Worm (Caenorhabditis elegans) whole organism, early embryonic: ENCODE data around the gene F31F7.1.
A peak's percentile ranks its signal among the peaks of the same experiment; 100 is the strongest.

Experiments used
- B0310.2 ChIP-seq: sonication (generic microtip); optimal IDR thresholded peaks from 2 replicates; lab custom pipeline; 2016; ENCODE audit warnings: mild to moderate bottlenecking, missing genetic modification characterization, missing compliant biosample characterization
- F13C5.2 ChIP-seq: sonication (generic microtip); optimal IDR thresholded peaks from 2 replicates; lab custom pipeline; 2017; ENCODE audit warnings: mild to moderate bottlenecking, missing genetic modification characterization, inconsistent platforms, missing compliant biosample characterization
- aly-1 ChIP-seq: sonication (generic microtip); optimal IDR thresholded peaks from 2 replicates; lab custom pipeline; 2016; ENCODE audit warnings: missing genetic modification characterization, missing compliant biosample characterization
- ama-1 ChIP-seq: fragments of 150-350 bp; optimal IDR thresholded peaks from 2 replicates; lab custom pipeline; 2014
- ceh-13 ChIP-seq: fragments of 200-800 bp; sonication (Bioruptor generic); optimal IDR thresholded peaks from 2 replicates; lab custom pipeline; 2018; ENCODE audit warnings: mild to moderate bottlenecking, missing genetic modification characterization, missing compliant biosample characterization
- ceh-36 ChIP-seq: sonication (generic microtip); optimal IDR thresholded peaks from 2 replicates; lab custom pipeline; 2016; ENCODE audit warnings: missing genetic modification characterization, inconsistent platforms, missing compliant biosample characterization
- ets-7 ChIP-seq: sonication (generic microtip); optimal IDR thresholded peaks from 2 replicates; lab custom pipeline; 2016; ENCODE audit warnings: missing genotype, missing genetic modification characterization, missing compliant biosample characterization
- flt-1 ChIP-seq: fragments of 200-800 bp; sonication (Bioruptor generic); IDR thresholded peaks from 2 replicates; pipeline ENCODE4 v1.3.6; 2022; ENCODE audit warnings: missing genetic modification characterization, missing compliant biosample characterization
- hmbx-1 ChIP-seq: sonication (generic microtip); optimal IDR thresholded peaks from 2 replicates; lab custom pipeline; 2016; ENCODE audit warnings: mild to moderate bottlenecking, missing genetic modification characterization, missing compliant biosample characterization
- hmg-4 ChIP-seq: fragments of 200-800 bp; sonication (Bioruptor generic); optimal IDR thresholded peaks from 2 replicates; lab custom pipeline; 2018; ENCODE audit warnings: mild to moderate bottlenecking, missing genetic modification characterization, missing compliant biosample characterization
- hnd-1 ChIP-seq: sonication (generic microtip); optimal IDR thresholded peaks from 2 replicates; lab custom pipeline; 2016; ENCODE audit warnings: missing genetic modification characterization, missing compliant biosample characterization
- pes-1 ChIP-seq: fragments of 200-800 bp; sonication (Bioruptor generic); IDR thresholded peaks from 2 replicates; pipeline ENCODE4 v1.3.6; 2022; ENCODE audit warnings: missing genetic modification reagents, missing genetic modification characterization, missing compliant biosample characterization
- scrt-1 ChIP-seq: fragments of 200-800 bp; sonication (Bioruptor generic); IDR thresholded peaks from 2 replicates; pipeline ENCODE4 v1.3.6; 2022; ENCODE audit warnings: missing genetic modification characterization, missing compliant biosample characterization
- sea-1 ChIP-seq: fragments of 200-800 bp; sonication (Bioruptor generic); conservative IDR thresholded peaks from 2 replicates; pipeline ENCODE4 v1.3.6; 2022; ENCODE audit warnings: missing genetic modification characterization, missing compliant biosample characterization
- tbx-11 ChIP-seq: fragments of 200-800 bp; sonication (Bioruptor generic); IDR thresholded peaks from 2 replicates; pipeline ENCODE4 v1.3.6; 2022; ENCODE audit warnings: missing genetic modification characterization, missing compliant biosample characterization
- tbx-37 ChIP-seq: fragments of 200-800 bp; sonication (Bioruptor generic); conservative IDR thresholded peaks from 2 replicates; pipeline ENCODE4 v1.3.6; 2022; ENCODE audit warnings: missing genetic modification reagents, missing genetic modification characterization, missing compliant biosample characterization
- tra-4 ChIP-seq: sonication (generic microtip); optimal IDR thresholded peaks from 2 replicates; lab custom pipeline; 2017; ENCODE audit warnings: missing genetic modification characterization, missing compliant biosample characterization

The F31F7.1 gene

ce11 chrV:6249135-6249534, 27.1 kb upstream of the F31F7.1 start:
- no peak for TF ChIP-seq F13C5.2
- TF ChIP-seq hmbx-1: no peak
- TF ChIP-seq tra-4 (tag; lab: Kevin White, UChicago): no peak
- no peak for TF ChIP-seq hnd-1 (tag; lab: Kevin White, UChicago)
- TF ChIP-seq tbx-37 (GFP tag; lab: Robert Waterston, UW): no peak

ce11 chrV:6250959-6251598, 25.2 kb upstream of the F31F7.1 start:
- TF ChIP-seq hmg-4 (GFP tag; lab: Kevin White, UChicago): no peak
- no peak for TF ChIP-seq flt-1 (GFP tag; lab: Robert Waterston, UW)
- TF ChIP-seq hnd-1 (tag; lab: Kevin White, UChicago): no peak
- TF ChIP-seq ama-1 (lab: Kevin White, UChicago): no peak
- TF ChIP-seq ceh-13 (GFP tag; lab: Kevin White, UChicago): no peak
- no peak for TF ChIP-seq ceh-36 (tag; lab: Kevin White, UChicago)
- no peak for TF ChIP-seq sea-1 (GFP tag; lab: Robert Waterston, UW)
- TF ChIP-seq aly-1 (tag; lab: Kevin White, UChicago): no peak
- no peak for TF ChIP-seq B0310.2 (tag; lab: Kevin White, UChicago)
- TF ChIP-seq tbx-11 (GFP tag; lab: Robert Waterston, UW): no peak
- TF ChIP-seq scrt-1 (GFP tag; lab: Robert Waterston, UW): no peak
- no peak for TF ChIP-seq ets-7 (tag; lab: Kevin White, UChicago)
- no peak for TF ChIP-seq hmbx-1
- no peak for TF ChIP-seq F13C5.2
- TF ChIP-seq tbx-37 (GFP tag; lab: Robert Waterston, UW): no peak
- TF ChIP-seq pes-1 (GFP tag; lab: Robert Waterston, UW): no peak
- no peak for TF ChIP-seq tra-4 (tag; lab: Kevin White, UChicago)

- TF ChIP-seq ceh-13 (GFP tag; lab: Kevin White, UChicago) (no peak), tbx-11 (GFP tag; lab: Robert Waterston, UW) (no peak), hmg-4 (GFP tag; lab: Kevin White, UChicago) (no peak), B0310.2 (tag; lab: Kevin White, UChicago) (no peak), ets-7 (tag; lab: Kevin White, UChicago) (no peak), hmbx-1 (no peak)
These were observed 22.3 kb upstream of the F31F7.1 start for ce11 chrV:6253936-6254335.

ce11 chrV:6259139-6259538, 17.1 kb upstream of the F31F7.1 start, which contains the start of gene K08B12.1:
TSS of gene K08B12.1 (plus strand) at chrV:6259367.
- TF ChIP-seq hmbx-1: no peak
- TF ChIP-seq hmg-4 (GFP tag; lab: Kevin White, UChicago): no peak
- TF ChIP-seq aly-1 (tag; lab: Kevin White, UChicago): no peak
- no peak for TF ChIP-seq ama-1 (lab: Kevin White, UChicago)
- TF ChIP-seq flt-1 (GFP tag; lab: Robert Waterston, UW): no peak
- no peak for TF ChIP-seq sea-1 (GFP tag; lab: Robert Waterston, UW)

ce11 chrV:6267237-6267812, 8.9 kb upstream of the F31F7.1 start, which contains the start of gene mrck-1:
TSS of gene mrck-1 (minus strand) at chrV:6267287.
- peak; percentile 95 for TF ChIP-seq F13C5.2
- no peak; the same call in 1 of the 2 replicates for TF ChIP-seq pes-1 (GFP tag; lab: Robert Waterston, UW)
- peak; percentile 37 for TF ChIP-seq ceh-13 (GFP tag; lab: Kevin White, UChicago)
- TF ChIP-seq scrt-1 (GFP tag; lab: Robert Waterston, UW): peak; percentile 74
- no peak for TF ChIP-seq hmbx-1
- TF ChIP-seq tbx-37 (GFP tag; lab: Robert Waterston, UW): peak; percentile 76
- TF ChIP-seq hnd-1 (tag; lab: Kevin White, UChicago): no peak
- TF ChIP-seq ama-1 (lab: Kevin White, UChicago): no peak
- TF ChIP-seq flt-1 (GFP tag; lab: Robert Waterston, UW): peak; percentile 71
- TF ChIP-seq tbx-11 (GFP tag; lab: Robert Waterston, UW): peak; percentile 57
- TF ChIP-seq hmg-4 (GFP tag; lab: Kevin White, UChicago): peak; percentile 95
- peak; percentile 64 for TF ChIP-seq B0310.2 (tag; lab: Kevin White, UChicago)
- no peak for TF ChIP-seq tra-4 (tag; lab: Kevin White, UChicago)
- peak; percentile 82 for TF ChIP-seq aly-1 (tag; lab: Kevin White, UChicago)
- peak; percentile 54 for TF ChIP-seq ceh-36 (tag; lab: Kevin White, UChicago)
- TF ChIP-seq ets-7 (tag; lab: Kevin White, UChicago): peak; percentile 33
- peak; percentile 77 for TF ChIP-seq sea-1 (GFP tag; lab: Robert Waterston, UW)

ce11 chrV:6267978-6268377, 8.3 kb upstream of the F31F7.1 start:
- TF ChIP-seq hmg-4 (GFP tag; lab: Kevin White, UChicago) (no peak), ceh-36 (tag; lab: Kevin White, UChicago) (no peak), aly-1 (tag; lab: Kevin White, UChicago) (no peak), sea-1 (GFP tag; lab: Robert Waterston, UW) (no peak), flt-1 (GFP tag; lab: Robert Waterston, UW) (no peak), tbx-11 (GFP tag; lab: Robert Waterston, UW) (no peak), scrt-1 (GFP tag; lab: Robert Waterston, UW) (no peak), ceh-13 (GFP tag; lab: Kevin White, UChicago) (no peak), tra-4 (tag; lab: Kevin White, UChicago) (no peak), B0310.2 (tag; lab: Kevin White, UChicago) (no peak), tbx-37 (GFP tag; lab: Robert Waterston, UW) (no peak), F13C5.2 (no peak), ama-1 (lab: Kevin White, UChicago) (no peak), hnd-1 (tag; lab: Kevin White, UChicago) (no peak)

- TF ChIP-seq hmbx-1: no peak
- TF ChIP-seq scrt-1 (GFP tag; lab: Robert Waterston, UW): no peak
- TF ChIP-seq tra-4 (tag; lab: Kevin White, UChicago): no peak
- TF ChIP-seq ceh-13 (GFP tag; lab: Kevin White, UChicago): no peak
These were observed 7.7 kb upstream of the F31F7.1 start for ce11 chrV:6268526-6268925.
